Fruit fly (Drosophila melanogaster): ENCODE measurements around the gene POLDIP2.
A peak's percentile ranks its signal among the peaks of the same experiment; 100 is the strongest.

POLDIP2 gene

dm6 chr3R:5516582-5517001, 49.0 kb downstream of the POLDIP2 start:
- peak; percentile 56 for TF ChIP-seq Myc (optimal IDR thresholded peaks at IDR 0.05)
- peak; percentile 10 for TF ChIP-seq tai (GFP tag; optimal IDR thresholded peaks at IDR 0.05)
- TF ChIP-seq Hnf4 (GFP tag; optimal IDR thresholded peaks at IDR 0.05), result peak; percentile 7
- no peak for TF ChIP-seq usp (GFP tag; optimal IDR thresholded peaks at IDR 0.05)
- TF ChIP-seq ey (GFP tag; optimal IDR thresholded peaks at IDR 0.05), result no peak
- no peak for TF ChIP-seq pan (optimal IDR thresholded peaks at IDR 0.05)

- peak; percentile 49 for TF ChIP-seq Jra (GFP tag; optimal IDR thresholded peaks at IDR 0.05)
- no peak for TF ChIP-seq Vsx2 (GFP tag; optimal IDR thresholded peaks at IDR 0.05; ENCODE audit: partially characterized antibody)
- TF ChIP-seq Dif (GFP tag; optimal IDR thresholded peaks at IDR 0.05; ENCODE audit: partially characterized antibody), result peak; percentile 34
- no peak for TF ChIP-seq HLH106 (tag; optimal IDR thresholded peaks at IDR 0.05)
- TF ChIP-seq foxo (GFP tag; optimal IDR thresholded peaks at IDR 0.05), result peak in 1 of 2 experiments; percentile 7
- TF ChIP-seq dsf (GFP tag; optimal IDR thresholded peaks at IDR 0.05; ENCODE audit: borderline replicate concordance), result no peak
- TF ChIP-seq CG32264 (GFP tag; optimal IDR thresholded peaks at IDR 0.05), result no peak
- no peak for TF ChIP-seq GATAd (GFP tag; optimal IDR thresholded peaks at IDR 0.05)
- no peak for TF ChIP-seq dmrt93B (GFP tag; optimal IDR thresholded peaks at IDR 0.05)
- TF ChIP-seq brk (GFP tag; optimal IDR thresholded peaks at IDR 0.05), result no peak
- peak; percentile 26 for TF ChIP-seq Hnf4 (GFP tag; optimal IDR thresholded peaks at IDR 0.05)
- peak; percentile 15 for TF ChIP-seq br (GFP tag; optimal IDR thresholded peaks at IDR 0.05)
- TF ChIP-seq CrebA (GFP tag; optimal IDR thresholded peaks at IDR 0.05; ENCODE audit: borderline replicate concordance), result peak; percentile 72
- no peak for TF ChIP-seq CG9705 (GFP tag; optimal IDR thresholded peaks at IDR 0.05)
- TF ChIP-seq Mio (GFP tag; optimal IDR thresholded peaks at IDR 0.05), result no peak
- no peak for TF ChIP-seq Myc (optimal IDR thresholded peaks at IDR 0.05)
- TF ChIP-seq OdsH (GFP tag; optimal IDR thresholded peaks at IDR 0.05), result peak; percentile 16
- peak; percentile 82 for TF ChIP-seq h (GFP tag; optimal IDR thresholded peaks at IDR 0.05)
- TF ChIP-seq rgr (GFP tag; optimal IDR thresholded peaks at IDR 0.05), result no peak
- no peak for TF ChIP-seq Hr78 (GFP tag; optimal IDR thresholded peaks at IDR 0.05)
- no peak for TF ChIP-seq Rel (GFP tag; optimal IDR thresholded peaks at IDR 0.05)
- TF ChIP-seq Rel (tag; optimal IDR thresholded peaks at IDR 0.05), result peak; percentile 73
- TF ChIP-seq jim (GFP tag; optimal IDR thresholded peaks at IDR 0.05), result no peak
- no peak for TF ChIP-seq sage (GFP tag; optimal IDR thresholded peaks at IDR 0.05)
- peak; percentile 28 for TF ChIP-seq Sp1 (GFP tag; optimal IDR thresholded peaks at IDR 0.05)
- no peak for TF ChIP-seq usp (GFP tag; optimal IDR thresholded peaks at IDR 0.05)
- TF ChIP-seq fru (GFP tag; optimal IDR thresholded peaks at IDR 0.05), result no peak
- TF ChIP-seq sv (GFP tag; optimal IDR thresholded peaks at IDR 0.05), result no peak
- no peak for TF ChIP-seq ey (GFP tag; optimal IDR thresholded peaks at IDR 0.05)
- peak; percentile 12 for TF ChIP-seq psq (GFP tag; optimal IDR thresholded peaks at IDR 0.05)
- TF ChIP-seq Hr83 (GFP tag; optimal IDR thresholded peaks at IDR 0.05; ENCODE audit: poor library complexity, severe bottlenecking), result peak; percentile 62
- TF ChIP-seq Abd-B (GFP tag; optimal IDR thresholded peaks at IDR 0.05), result no peak
- TF ChIP-seq tai (GFP tag; optimal IDR thresholded peaks at IDR 0.05), result peak; percentile 8
- no peak for TF ChIP-seq lola (GFP tag; optimal IDR thresholded peaks at IDR 0.05)
- TF ChIP-seq woc (GFP tag; optimal IDR thresholded peaks at IDR 0.05), result no peak
These were observed 49.7 kb downstream of the POLDIP2 start, which contains the start of gene Itpr for dm6 chr3R:5517002-5517875. TSS of gene Itpr (plus strand) at chr3R:5517117.

- no peak for TF ChIP-seq Sp1 (GFP tag; optimal IDR thresholded peaks at IDR 0.05)
- TF ChIP-seq Dif (GFP tag; optimal IDR thresholded peaks at IDR 0.05; ENCODE audit: partially characterized antibody), result peak; percentile 44
- peak; percentile 71 for TF ChIP-seq Vsx2 (GFP tag; optimal IDR thresholded peaks at IDR 0.05; ENCODE audit: partially characterized antibody)
These were observed 50.3 kb downstream of the POLDIP2 start for dm6 chr3R:5517876-5518211.
